Worm (Caenorhabditis elegans) whole organism, midembryonic: ENCODE results near the gene ceh-36.
A peak's percentile ranks its signal among the peaks of the same experiment; 100 is the strongest.

Source experiments
- T22C8.4 ChIP-seq: fragments of 200-800 bp; sonication (Bioruptor generic); IDR thresholded peaks from 2 replicates; pipeline ENCODE4 v1.3.6; 2022; ENCODE audit warnings: missing genetic modification characterization, missing compliant biosample characterization
- cog-1 ChIP-seq: sonication (generic microtip); optimal IDR thresholded peaks from 2 replicates; lab custom pipeline; 2016; ENCODE audit warnings: missing genetic modification characterization, missing compliant biosample characterization
- flt-1 ChIP-seq: fragments of 200-800 bp; sonication (Bioruptor generic); IDR thresholded peaks from 2 replicates; pipeline ENCODE4 v1.3.6; 2022; ENCODE audit warnings: missing genetic modification characterization, missing compliant biosample characterization
- klf-2 ChIP-seq: fragments of 200-800 bp; sonication (Bioruptor generic); conservative IDR thresholded peaks from 2 replicates; pipeline ENCODE4 v1.3.6; 2022; ENCODE audit warnings: missing genetic modification reagents, missing genetic modification characterization, missing compliant biosample characterization
- med-1 ChIP-seq: sonication (generic microtip); optimal IDR thresholded peaks from 2 replicates; lab custom pipeline; 2017; ENCODE audit warnings: missing genetic modification characterization, mild to moderate bottlenecking, missing compliant biosample characterization, antibody characterized with exemption, missing genetic modification reagents; ENCODE audit not compliant: insufficient read depth
- ref-1 ChIP-seq: fragments of 200-800 bp; sonication (Bioruptor generic); conservative IDR thresholded peaks from 2 replicates; pipeline ENCODE4 v1.3.6; 2022; ENCODE audit warnings: missing genetic modification reagents, missing genetic modification characterization, missing compliant biosample characterization
- tab-1 ChIP-seq: fragments of 200-800 bp; sonication (Bioruptor generic); IDR thresholded peaks from 2 replicates; pipeline ENCODE4 v1.3.6; 2022; ENCODE audit warnings: missing genetic modification characterization, missing compliant biosample characterization
- ztf-23 ChIP-seq: fragments of 200-800 bp; sonication (Bioruptor generic); IDR thresholded peaks from 2 replicates; pipeline ENCODE4 v1.3.6; 2022; ENCODE audit warnings: missing genetic modification reagents, missing genetic modification characterization, missing compliant biosample characterization
- ztf-29 ChIP-seq: fragments of 200-800 bp; sonication (Bioruptor generic); IDR thresholded peaks from 2 replicates; pipeline ENCODE4 v1.3.6; 2022; ENCODE audit warnings: missing genetic modification reagents, missing genetic modification characterization, missing compliant biosample characterization

The ceh-36 gene

DNA sequence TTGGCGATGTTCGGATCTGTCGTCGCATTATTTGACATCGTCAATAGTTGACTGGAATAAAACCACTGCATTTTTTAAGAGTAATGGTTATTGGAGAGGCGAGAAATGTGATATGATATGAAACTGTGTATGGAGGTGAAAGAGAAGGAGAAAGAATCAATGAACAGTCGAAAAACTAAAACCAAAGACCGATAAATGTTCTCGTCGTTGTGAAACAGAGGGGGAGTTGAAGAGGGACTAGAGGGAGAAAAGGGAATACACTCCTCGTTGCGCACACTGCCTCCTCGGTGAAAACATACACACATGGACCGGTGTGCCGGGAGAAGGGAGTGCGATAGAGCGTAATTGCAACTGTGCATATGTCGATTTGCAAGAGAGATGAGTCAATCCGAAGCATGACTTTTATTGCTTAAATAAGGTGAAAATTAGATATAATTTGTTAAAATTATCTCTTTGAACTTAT lies 16.8 kb downstream of the ceh-36 start, which contains the start of gene sym-4:
Gene sym-4, minus strand, starts transcription at position 51 of the 463 bp plus-strand sequence.
- TF ChIP-seq ztf-23 (GFP tag; lab: Robert Waterston, UW) (0 out of 2 replicates have a peak, but pooled peaks have one; percentile 38), flt-1 (GFP tag; lab: Robert Waterston, UW) (0 out of 2 replicates have a peak, but pooled peaks have one; percentile 37), med-1 (GFP tag; lab: Kevin White, UChicago) (no peak), tab-1 (GFP tag; lab: Robert Waterston, UW) (no peak), cog-1 (tag; lab: Kevin White, UChicago) (peak; percentile 65), ref-1 (no peak), klf-2 (GFP tag; lab: Robert Waterston, UW) (no peak), ztf-29 (GFP tag; lab: Robert Waterston, UW) (no peak)

ce11 chrX:14165156-14165555 lies 21.2 kb downstream of the ceh-36 start:
- TF ChIP-seq med-1 (GFP tag; lab: Kevin White, UChicago) (no peak), ztf-23 (GFP tag; lab: Robert Waterston, UW) (no peak), tab-1 (GFP tag; lab: Robert Waterston, UW) (no peak), klf-2 (GFP tag; lab: Robert Waterston, UW) (no peak), cog-1 (tag; lab: Kevin White, UChicago) (no peak), ztf-29 (GFP tag; lab: Robert Waterston, UW) (no peak), ref-1 (no peak), T22C8.4 (no peak), flt-1 (GFP tag; lab: Robert Waterston, UW) (no peak)

DNA sequence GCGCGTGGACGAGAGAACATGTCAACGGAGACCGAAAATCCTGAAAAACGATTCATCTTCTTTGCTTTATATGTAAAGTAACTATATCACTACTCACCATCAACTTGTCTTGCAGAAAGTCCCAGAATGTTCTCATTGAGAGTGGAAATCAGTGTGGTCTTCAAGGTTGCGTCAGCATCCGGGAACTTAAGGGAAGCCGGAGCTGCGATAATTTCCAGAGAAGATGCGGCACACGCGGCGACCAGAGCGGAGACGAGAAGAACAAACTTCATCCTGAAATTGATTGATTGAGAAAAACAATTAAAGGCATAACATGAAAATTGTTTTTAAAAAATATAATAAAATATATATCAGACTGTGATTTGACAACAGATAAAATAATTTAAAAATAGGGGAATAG lies 22.1 kb downstream of the ceh-36 start, which contains the start of gene vha-20:
Gene vha-20, minus strand, starts transcription at position 273 of the 400 bp plus-strand sequence.
- no peak for TF ChIP-seq flt-1 (GFP tag; lab: Robert Waterston, UW)
- no peak for TF ChIP-seq ref-1
- no peak for TF ChIP-seq cog-1 (tag; lab: Kevin White, UChicago)
- no peak for TF ChIP-seq T22C8.4
- no peak for TF ChIP-seq ztf-29 (GFP tag; lab: Robert Waterston, UW)
- TF ChIP-seq tab-1 (GFP tag; lab: Robert Waterston, UW), result no peak
- no peak for TF ChIP-seq klf-2 (GFP tag; lab: Robert Waterston, UW)
- no peak for TF ChIP-seq ztf-23 (GFP tag; lab: Robert Waterston, UW)
- no peak for TF ChIP-seq med-1 (GFP tag; lab: Kevin White, UChicago)

DNA sequence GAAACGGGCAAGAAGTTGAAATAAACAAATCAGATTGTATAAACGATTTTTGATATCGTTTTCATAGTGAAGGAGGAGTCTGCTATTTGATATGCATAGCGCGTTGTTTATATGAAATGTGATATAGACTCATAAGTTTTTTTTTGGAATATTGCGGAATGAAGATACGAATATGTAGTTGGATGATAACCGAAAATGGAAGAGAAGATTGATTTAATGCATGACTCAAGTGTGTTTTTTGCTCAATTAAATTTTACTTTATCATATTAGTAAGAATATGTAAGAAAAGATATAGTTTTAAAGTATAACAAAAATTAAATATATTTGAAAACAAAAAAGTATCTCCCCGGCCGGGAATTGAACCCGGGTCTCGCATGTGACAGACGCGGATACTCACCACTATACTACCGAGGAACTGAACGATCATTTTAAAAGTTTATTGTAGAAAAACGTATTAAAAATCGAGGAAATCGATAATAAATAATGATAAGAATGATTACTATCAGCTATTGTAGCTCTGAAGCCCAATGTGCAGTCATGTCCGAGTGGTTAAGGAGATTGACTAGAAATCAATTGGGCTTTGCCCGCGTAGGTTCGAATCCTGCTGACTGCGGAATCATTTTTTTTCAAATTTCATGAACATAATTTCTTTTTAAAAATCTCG lies 24.6 kb downstream of the ceh-36 start, which contains the start of gene lgc-25:
Gene lgc-25, minus strand, starts transcription at position 51 of the 664 bp plus-strand sequence.
- TF ChIP-seq tab-1 (GFP tag; lab: Robert Waterston, UW) (no peak), ztf-23 (GFP tag; lab: Robert Waterston, UW) (no peak), flt-1 (GFP tag; lab: Robert Waterston, UW) (no peak), ref-1 (no peak), klf-2 (GFP tag; lab: Robert Waterston, UW) (no peak), T22C8.4 (no peak), ztf-29 (GFP tag; lab: Robert Waterston, UW) (no peak), cog-1 (tag; lab: Kevin White, UChicago) (no peak), med-1 (GFP tag; lab: Kevin White, UChicago) (no peak)

DNA sequence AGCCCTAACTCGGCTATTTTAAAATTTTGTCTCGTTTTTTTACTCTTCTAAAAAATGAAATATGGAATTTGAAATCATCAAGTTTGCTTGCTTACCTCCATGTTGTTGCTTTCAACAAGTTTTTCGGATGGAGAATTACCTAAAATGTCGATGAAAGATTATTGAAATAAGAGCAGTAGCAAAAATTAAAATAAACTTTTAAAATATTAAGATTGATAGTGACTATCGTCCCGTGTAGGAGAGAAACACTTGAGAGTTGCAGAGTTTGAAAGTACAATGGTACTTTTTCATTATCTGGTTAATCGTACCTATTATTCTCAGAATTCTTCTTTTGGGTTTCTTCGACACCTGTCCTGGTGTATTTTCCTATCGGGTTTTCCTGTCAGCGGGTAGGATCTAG lies 29.5 kb downstream of the ceh-36 start, which contains the start of gene ceh-90:
Gene ceh-90, minus strand, starts transcription at position 101 of the 400 bp plus-strand sequence.
- no peak for TF ChIP-seq ztf-23 (GFP tag; lab: Robert Waterston, UW)
- TF ChIP-seq klf-2 (GFP tag; lab: Robert Waterston, UW), result no peak
- TF ChIP-seq ztf-29 (GFP tag; lab: Robert Waterston, UW), result no peak

ce11 chrX:14152644-14153043 lies 33.7 kb downstream of the ceh-36 start:
- TF ChIP-seq flt-1 (GFP tag; lab: Robert Waterston, UW) (no peak), T22C8.4 (no peak), ztf-23 (GFP tag; lab: Robert Waterston, UW) (no peak), cog-1 (tag; lab: Kevin White, UChicago) (no peak), tab-1 (GFP tag; lab: Robert Waterston, UW) (no peak), ref-1 (no peak), ztf-29 (GFP tag; lab: Robert Waterston, UW) (no peak), med-1 (GFP tag; lab: Kevin White, UChicago) (no peak), klf-2 (GFP tag; lab: Robert Waterston, UW) (no peak)

- TF ChIP-seq T22C8.4, result no peak
- TF ChIP-seq ztf-23 (GFP tag; lab: Robert Waterston, UW), result no peak
- no peak for TF ChIP-seq ref-1
- TF ChIP-seq flt-1 (GFP tag; lab: Robert Waterston, UW), result no peak
- TF ChIP-seq tab-1 (GFP tag; lab: Robert Waterston, UW), result no peak
- no peak for TF ChIP-seq ztf-29 (GFP tag; lab: Robert Waterston, UW)
- TF ChIP-seq klf-2 (GFP tag; lab: Robert Waterston, UW), result no peak
- no peak for TF ChIP-seq cog-1 (tag; lab: Kevin White, UChicago)
- no peak for TF ChIP-seq med-1 (GFP tag; lab: Kevin White, UChicago)
Measured at ce11 chrX:14147400-14147799, 39.0 kb downstream of the ceh-36 start, which contains the start of gene akt-2. TSS of gene akt-2 (plus strand) at chrX:14147700.

- TF ChIP-seq ref-1 (no peak), cog-1 (tag; lab: Kevin White, UChicago) (peak; percentile 14), tab-1 (GFP tag; lab: Robert Waterston, UW) (peak; percentile 28; the same call in 1 of the 2 replicates)
Measured at ce11 chrX:14146740-14147140, 39.6 kb downstream of the ceh-36 start.

DNA sequence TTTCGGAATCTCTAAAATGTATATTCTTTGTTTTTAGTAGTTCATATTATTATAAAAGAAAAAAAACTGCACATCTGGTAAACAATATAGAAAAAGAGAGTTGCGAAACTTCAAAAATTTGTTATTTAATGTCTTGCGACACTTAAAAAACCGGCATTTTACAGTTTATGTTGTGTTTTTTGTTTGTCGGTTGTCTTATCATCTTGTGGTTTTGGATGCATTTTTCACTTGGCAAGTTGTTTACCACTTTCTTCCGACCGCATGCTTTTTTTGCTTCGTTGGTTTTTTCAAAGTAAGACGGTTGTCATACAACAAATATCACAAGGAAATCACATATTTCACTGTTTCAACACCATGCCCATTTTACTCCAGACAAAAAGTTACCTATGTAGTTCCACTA lies 40.7 kb downstream of the ceh-36 start:
- TF ChIP-seq med-1 (GFP tag; lab: Kevin White, UChicago), result no peak
- no peak for TF ChIP-seq tab-1 (GFP tag; lab: Robert Waterston, UW)
- TF ChIP-seq ztf-23 (GFP tag; lab: Robert Waterston, UW), result no peak
- TF ChIP-seq cog-1 (tag; lab: Kevin White, UChicago), result no peak
- TF ChIP-seq T22C8.4, result no peak
- TF ChIP-seq klf-2 (GFP tag; lab: Robert Waterston, UW), result no peak
